Worm (Caenorhabditis elegans): ENCODE measurements around the gene srz-97.

- TF ChIP-seq flt-1 (GFP tag; IDR thresholded peaks at IDR 0.05) (no peak), med-1 (GFP tag; optimal IDR thresholded peaks at IDR 0.05; ENCODE audit: insufficient read depth) (no peak), T22C8.4 (GFP tag; IDR thresholded peaks at IDR 0.05) (no peak), cog-1 (tag; optimal IDR thresholded peaks at IDR 0.05) (no peak), klf-2 (GFP tag; conservative IDR thresholded peaks at IDR 0.05) (no peak), tab-1 (GFP tag; IDR thresholded peaks at IDR 0.05) (no peak), ztf-29 (GFP tag; IDR thresholded peaks at IDR 0.05) (no peak)
These were observed 28.4 kb upstream of the srz-97 start for ce11 chrV:14496446-14496845.

All from whole organism, midembryonic.